Worm (Caenorhabditis elegans): ENCODE measurements around the gene test-1.

DNA sequence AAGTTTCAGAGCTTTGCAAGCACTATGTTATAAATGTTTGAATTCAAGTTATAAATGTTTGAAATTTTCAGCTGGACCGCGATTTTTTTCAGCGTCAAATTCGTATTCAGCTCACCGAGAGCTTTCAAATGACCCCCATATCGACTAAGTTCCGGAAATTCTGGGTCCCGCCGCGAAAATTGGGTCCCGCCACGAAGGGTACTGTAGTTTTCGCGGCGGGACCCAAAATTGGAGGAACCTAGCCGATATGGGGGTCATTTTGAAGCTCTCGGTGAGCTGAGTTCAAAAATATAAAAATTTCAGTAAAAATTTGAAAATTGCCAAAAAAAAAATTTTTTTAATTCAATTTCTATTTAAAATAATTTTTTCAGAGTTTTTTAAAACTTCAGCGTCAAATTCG lies 30.0 kb upstream of the test-1 start:
- TF ChIP-seq ztf-11 (tag; optimal IDR thresholded peaks at IDR 0.05), result no peak
- TF ChIP-seq nhr-12 (tag; optimal IDR thresholded peaks at IDR 0.05), result no peak
- TF ChIP-seq lin-13 (tag; optimal IDR thresholded peaks at IDR 0.05), result no peak
- TF ChIP-seq nhr-76 (tag; optimal IDR thresholded peaks at IDR 0.05), result no peak
- TF ChIP-seq nhr-28 (tag; optimal IDR thresholded peaks at IDR 0.05), result no peak
- no peak for TF ChIP-seq unc-62 (GFP tag; optimal IDR thresholded peaks at IDR 0.05)
- TF ChIP-seq mep-1 (tag; optimal IDR thresholded peaks at IDR 0.05), result no peak
- no peak for TF ChIP-seq nhr-237 (tag; optimal IDR thresholded peaks at IDR 0.05)
- no peak for TF ChIP-seq lin-32 (GFP tag; optimal IDR thresholded peaks at IDR 0.05)
- TF ChIP-seq pha-4 (tag; optimal IDR thresholded peaks at IDR 0.05), result no peak
- no peak for TF ChIP-seq blmp-1 (tag; optimal IDR thresholded peaks at IDR 0.05)
- no peak for TF ChIP-seq snpc-4 (tag; optimal IDR thresholded peaks at IDR 0.05)
- TF ChIP-seq ceh-39 (tag; optimal IDR thresholded peaks at IDR 0.05), result no peak

Measured in whole organism, mixed stage, embryonic.